Fruit fly (Drosophila melanogaster): Measurements from ENCODE around the gene Pldn.

Gene Pldn

DNA sequence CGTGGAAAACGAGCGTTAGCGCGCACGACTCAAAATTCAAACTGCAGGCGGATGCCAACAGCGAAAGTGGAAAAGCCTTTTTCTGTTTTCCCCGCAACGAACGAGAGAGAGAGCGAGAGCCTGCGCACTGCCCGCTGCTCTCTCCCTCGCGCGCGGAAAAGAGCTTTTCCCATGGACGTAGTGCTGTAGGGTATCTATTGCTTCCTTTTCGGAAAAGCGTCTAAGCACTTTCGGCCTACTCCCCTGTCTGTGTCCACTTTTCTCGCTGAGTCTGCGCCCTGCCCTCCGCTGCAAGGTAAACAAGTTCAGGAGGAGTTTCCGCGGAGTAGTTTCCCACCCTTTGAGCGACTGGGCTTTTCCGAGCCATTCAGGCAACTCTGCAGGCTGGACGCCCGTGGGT lies 10.9 kb downstream of the Pldn start, which contains the start of gene CG32085 (continued):
- TF ChIP-seq wdn (GFP tag; IDR thresholded peaks at IDR 0.05), result peak; percentile 54; the same call in 1 of the 2 replicates
- TF ChIP-seq fd102C (GFP tag; optimal IDR thresholded peaks at IDR 0.05), result no peak
- peak; percentile 53 for TF ChIP-seq Rx (GFP tag; IDR thresholded peaks at IDR 0.05)
- peak; percentile 23 for TF ChIP-seq CG10654 (GFP tag; optimal IDR thresholded peaks at IDR 0.05)
- TF ChIP-seq gsb-n (tag; optimal IDR thresholded peaks at IDR 0.05), result no peak
- TF ChIP-seq CG16779 (GFP tag; IDR thresholded peaks at IDR 0.05), result peak; percentile 70; the same call in 1 of the 2 replicates
- peak; percentile 84 for TF ChIP-seq NFAT (GFP tag; IDR thresholded peaks at IDR 0.05)
- TF ChIP-seq CG16815 (GFP tag; optimal IDR thresholded peaks at IDR 0.05), result peak; percentile 8
- TF ChIP-seq salm (tag; optimal IDR thresholded peaks at IDR 0.05), result no peak
- peak; percentile 24 for TF ChIP-seq vfl (GFP tag; optimal IDR thresholded peaks at IDR 0.05)
- no peak for TF ChIP-seq corto (GFP tag; optimal IDR thresholded peaks at IDR 0.05)
- peak; percentile 37; the same call in 1 of the 2 replicates for TF ChIP-seq CG7372 (GFP tag; IDR thresholded peaks at IDR 0.05)
- TF ChIP-seq Atf3 (GFP tag; optimal IDR thresholded peaks at IDR 0.05), result peak; percentile 21
- TF ChIP-seq aop (GFP tag; IDR thresholded peaks at IDR 0.05), result no peak
- peak; percentile 59 for TF ChIP-seq CG2678 (tag; optimal IDR thresholded peaks at IDR 0.05)
- TF ChIP-seq Sin3A (optimal IDR thresholded peaks at IDR 0.05), result no peak
- TF ChIP-seq Atf6 (GFP tag; IDR thresholded peaks at IDR 0.05), result peak; percentile 66
- no peak for TF ChIP-seq CG9797 (GFP tag; optimal IDR thresholded peaks at IDR 0.05)
- peak; percentile 18 for TF ChIP-seq chn (GFP tag; optimal IDR thresholded peaks at IDR 0.05)
- TF ChIP-seq CG5180 (GFP tag; optimal IDR thresholded peaks at IDR 0.05), result peak; percentile 43
- TF ChIP-seq CG15011 (GFP tag; optimal IDR thresholded peaks at IDR 0.05), result no peak
- TF ChIP-seq cwo (GFP tag; optimal IDR thresholded peaks at IDR 0.05), result peak; percentile 64
- peak; percentile 25 for TF ChIP-seq nerfin-1 (tag; optimal IDR thresholded peaks at IDR 0.05)
- TF ChIP-seq CG5953 (GFP tag; IDR thresholded peaks at IDR 0.05), result 0 out of 2 replicates have a peak, but pooled peaks have one; percentile 47
- peak; percentile 26 for TF ChIP-seq ATbp (GFP tag; optimal IDR thresholded peaks at IDR 0.05)
- TF ChIP-seq bab2 (GFP tag; optimal IDR thresholded peaks at IDR 0.05), result peak; percentile 33
- no peak for TF ChIP-seq gcm (GFP tag; optimal IDR thresholded peaks at IDR 0.05)
- peak; percentile 91 for TF ChIP-seq CG18599 (GFP tag; optimal IDR thresholded peaks at IDR 0.05)
- TF ChIP-seq CG10147 (GFP tag; optimal IDR thresholded peaks at IDR 0.05), result peak; percentile 30
- peak; percentile 51 for TF ChIP-seq Jarid2 (GFP tag; optimal IDR thresholded peaks at IDR 0.05)
- peak; percentile 42; the same call in 1 of the 2 replicates for TF ChIP-seq CG4404 (GFP tag; IDR thresholded peaks at IDR 0.05)
- TF ChIP-seq Oli (tag; optimal IDR thresholded peaks at IDR 0.05), result peak; percentile 1
- no peak for TF ChIP-seq Atf-2 (GFP tag; optimal IDR thresholded peaks at IDR 0.05)
- peak; percentile 29 for TF ChIP-seq CG1233 (GFP tag; optimal IDR thresholded peaks at IDR 0.05)
- peak; percentile 10 for TF ChIP-seq CG12391 (tag; optimal IDR thresholded peaks at IDR 0.05)
- TF ChIP-seq CG11695 (GFP tag; IDR thresholded peaks at IDR 0.05), result peak; percentile 48; the same call in 1 of the 3 replicates
- peak; percentile 60 for TF ChIP-seq CG7839 (tag; optimal IDR thresholded peaks at IDR 0.05)
- TF ChIP-seq CG18764 (GFP tag; optimal IDR thresholded peaks at IDR 0.05), result peak; percentile 33
- TF ChIP-seq B-H1 (GFP tag; IDR thresholded peaks at IDR 0.05), result peak; percentile 49; the same call in 2 of the 3 replicates
- 0 out of 2 replicates have a peak, but pooled peaks have one; percentile 30 for TF ChIP-seq ara (GFP tag; IDR thresholded peaks at IDR 0.05)
- TF ChIP-seq BtbVII (GFP tag; optimal IDR thresholded peaks at IDR 0.05), result peak; percentile 36
- no peak for TF ChIP-seq Elba2 (GFP tag; optimal IDR thresholded peaks at IDR 0.05)
- TF ChIP-seq Scr (GFP tag; IDR thresholded peaks at IDR 0.05; ENCODE audit: partially characterized antibody), result peak; percentile 14; the same call in 1 of the 2 replicates
- peak; percentile 53 for TF ChIP-seq Myb (GFP tag; optimal IDR thresholded peaks at IDR 0.05)
- no peak for TF ChIP-seq CG12236 (GFP tag; optimal IDR thresholded peaks at IDR 0.05)
- TF ChIP-seq dpn (GFP tag; optimal IDR thresholded peaks at IDR 0.05), result peak; percentile 57 to 74
- TF ChIP-seq CG12155 (GFP tag; optimal IDR thresholded peaks at IDR 0.05), result peak; percentile 60
- TF ChIP-seq CG10366 (GFP tag; IDR thresholded peaks at IDR 0.05), result peak; percentile 32; the same call in 1 of the 2 replicates
- peak; percentile 48 for TF ChIP-seq CG30403 (GFP tag; optimal IDR thresholded peaks at IDR 0.05)
- peak; percentile 53 for TF ChIP-seq HHEX (GFP tag; optimal IDR thresholded peaks at IDR 0.05)
- peak; percentile 48 for TF ChIP-seq sisA (GFP tag; IDR thresholded peaks at IDR 0.05)

Measured in whole organism, embryonic.